Worm (Caenorhabditis elegans) whole organism, L3 larva: ENCODE measurements around the gene dpff-1.
A peak's percentile ranks its signal among the peaks of the same experiment; 100 is the strongest.

ENCODE experiments used
- R02D3.7 ChIP-seq: fragments of 150-350 bp; optimal IDR thresholded peaks from 2 replicates; lab custom pipeline; 2014; ENCODE audit warnings: missing biosample characterization, missing genetic modification characterization
- ZK546.5 ChIP-seq: sonication (generic microtip); optimal IDR thresholded peaks from 2 replicates; lab custom pipeline; 2017; ENCODE audit warnings: missing biosample characterization, missing genetic modification characterization
- ama-1 ChIP-seq: fragments of 150-350 bp; optimal IDR thresholded peaks from 2 replicates; lab custom pipeline; 2018
- ceh-82 ChIP-seq: fragments of 150-350 bp; optimal IDR thresholded peaks from 2 replicates; lab custom pipeline; 2014; ENCODE audit warnings: missing biosample characterization, missing genetic modification characterization
- ceh-9 ChIP-seq: sonication (generic microtip); optimal IDR thresholded peaks from 2 replicates; lab custom pipeline; 2018; ENCODE audit warnings: missing biosample characterization, missing genetic modification characterization
- egl-27 ChIP-seq: sonication (generic microtip); optimal IDR thresholded peaks from 4 replicates; lab custom pipeline; 2017; ENCODE audit warnings: missing biosample characterization, missing genetic modification reagents, missing genetic modification characterization
- egl-5 ChIP-seq: fragments of 150-350 bp; optimal IDR thresholded peaks from 2 replicates; lab custom pipeline; 2017; ENCODE audit warnings: missing biosample characterization, missing genetic modification reagents, missing genetic modification characterization, inconsistent platforms
- elt-1 ChIP-seq: fragments of 150-350 bp; optimal IDR thresholded peaks from 2 replicates; lab custom pipeline; 2014; ENCODE audit warnings: missing biosample characterization, missing genetic modification characterization
- elt-2 ChIP-seq: sonication (generic microtip); optimal IDR thresholded peaks from 2 replicates; lab custom pipeline; 2016; ENCODE audit warnings: missing genetic modification reagents, mild to moderate bottlenecking, missing genetic modification characterization, missing compliant biosample characterization
- fkh-10 ChIP-seq: sonication (generic microtip); optimal IDR thresholded peaks from 2 replicates; lab custom pipeline; 2017; ENCODE audit warnings: missing biosample characterization, missing genetic modification reagents, missing genetic modification characterization
- fkh-2 ChIP-seq: fragments of 150-350 bp; optimal IDR thresholded peaks from 2 replicates; lab custom pipeline; 2014; ENCODE audit warnings: missing biosample characterization, missing genetic modification reagents, missing genetic modification characterization
- fos-1 ChIP-seq: fragments of 150-350 bp; optimal IDR thresholded peaks from 2 replicates; lab custom pipeline; 2014; ENCODE audit warnings: missing biosample characterization, missing genetic modification characterization
- hmg-11 ChIP-seq: sonication (generic microtip); optimal IDR thresholded peaks from 2 replicates; lab custom pipeline; 2016; ENCODE audit warnings: missing genetic modification characterization, missing compliant biosample characterization
- jun-1 ChIP-seq: fragments of 150-350 bp; optimal IDR thresholded peaks from 2 replicates; lab custom pipeline; 2014; ENCODE audit warnings: missing biosample characterization, missing genetic modification reagents, missing genetic modification characterization
- lin-15B ChIP-seq: fragments of 150-350 bp; optimal IDR thresholded peaks from 2 replicates; lab custom pipeline; 2014; ENCODE audit warnings: missing biosample characterization, missing genetic modification characterization
- lin-39 ChIP-seq: fragments of 150-350 bp; optimal IDR thresholded peaks from 2 replicates; lab custom pipeline; 2018; ENCODE audit warnings: missing biosample characterization, missing genetic modification reagents, missing genetic modification characterization
- mdl-1 ChIP-seq: fragments of 150-350 bp; optimal IDR thresholded peaks from 2 replicates; lab custom pipeline; 2014; ENCODE audit warnings: missing biosample characterization, missing genetic modification characterization
- mml-1 ChIP-seq: fragments of 150-350 bp; sonication (generic microtip); optimal IDR thresholded peaks from 3 replicates; lab custom pipeline; 2014; ENCODE audit warnings: missing biosample characterization, missing genetic modification characterization
- nfya-1 ChIP-seq: sonication (generic microtip); optimal IDR thresholded peaks from 2 replicates; lab custom pipeline; 2017; ENCODE audit warnings: missing genetic modification characterization, mild to moderate bottlenecking, missing compliant biosample characterization, antibody characterized with exemption, moderate library complexity; ENCODE audit not compliant: insufficient read depth
- nhr-11 ChIP-seq: fragments of 150-350 bp; optimal IDR thresholded peaks from 2 replicates; lab custom pipeline; 2014; ENCODE audit warnings: missing biosample characterization, missing genetic modification characterization
- nhr-23 ChIP-seq: fragments of 150-350 bp; optimal IDR thresholded peaks from 2 replicates; lab custom pipeline; 2014; ENCODE audit warnings: missing biosample characterization, missing genetic modification reagents, missing genetic modification characterization
- nhr-25 ChIP-seq: sonication (generic microtip); optimal IDR thresholded peaks from 2 replicates; lab custom pipeline; 2017; ENCODE audit warnings: missing biosample characterization, missing genetic modification characterization
- nhr-28 ChIP-seq: fragments of 150-350 bp; optimal IDR thresholded peaks from 2 replicates; lab custom pipeline; 2014; ENCODE audit warnings: missing biosample characterization, missing genetic modification characterization
- nhr-43 ChIP-seq: sonication (generic microtip); optimal IDR thresholded peaks from 2 replicates; lab custom pipeline; 2016; ENCODE audit warnings: mild to moderate bottlenecking, missing genetic modification characterization, missing compliant biosample characterization; ENCODE audit not compliant: poor library complexity, severe bottlenecking
- nhr-76 ChIP-seq: fragments of 150-350 bp; sonication (generic microtip); optimal IDR thresholded peaks from 5 replicates; lab custom pipeline; 2014; ENCODE audit warnings: missing biosample characterization, missing genetic modification characterization
- nhr-77 ChIP-seq: fragments of 150-350 bp; optimal IDR thresholded peaks from 2 replicates; lab custom pipeline; 2014; ENCODE audit warnings: missing biosample characterization, missing genetic modification characterization
- pha-4 ChIP-seq: fragments of 150-350 bp; optimal IDR thresholded peaks from 2 replicates; lab custom pipeline; 2014; ENCODE audit warnings: missing biosample characterization, missing genetic modification reagents, missing genetic modification characterization
- pqm-1 ChIP-seq: fragments of 150-350 bp; optimal IDR thresholded peaks from 2 replicates; lab custom pipeline; 2017; ENCODE audit warnings: missing biosample characterization, missing genetic modification characterization, inconsistent platforms
- sea-2 ChIP-seq: fragments of 150-350 bp; sonication (generic microtip); optimal IDR thresholded peaks from 4 replicates; lab custom pipeline; 2014; ENCODE audit warnings: missing biosample characterization, missing genetic modification reagents, missing genetic modification characterization
- skn-1 ChIP-seq: fragments of 150-350 bp; optimal IDR thresholded peaks from 2 replicates; lab custom pipeline; 2014; ENCODE audit warnings: missing biosample characterization, missing genetic modification characterization
- snpc-4 ChIP-seq: fragments of 150-350 bp; optimal IDR thresholded peaks from 2 replicates; lab custom pipeline; 2014; ENCODE audit warnings: missing biosample characterization, missing genetic modification characterization
- unc-39 ChIP-seq: sonication (generic microtip); optimal IDR thresholded peaks from 4 replicates; lab custom pipeline; 2017; ENCODE audit warnings: missing biosample characterization, missing genetic modification characterization
- zag-1 ChIP-seq: fragments of 150-350 bp; optimal IDR thresholded peaks from 2 replicates; lab custom pipeline; 2014; ENCODE audit warnings: missing biosample characterization, missing genetic modification characterization
- ztf-11 ChIP-seq: fragments of 150-350 bp; optimal IDR thresholded peaks from 2 replicates; lab custom pipeline; 2014; ENCODE audit warnings: missing biosample characterization, missing genetic modification characterization
- ztf-4 ChIP-seq: fragments of 150-350 bp; optimal IDR thresholded peaks from 2 replicates; lab custom pipeline; 2014; ENCODE audit warnings: missing biosample characterization, missing genetic modification characterization

dpff-1 gene

ce11 chrIII:5869429-5869828 is 36.7 kb downstream of the dpff-1 start, which contains the start of gene F01F1.15:
F01F1.15 (minus strand) TSS chrIII:5869529.
- TF ChIP-seq pha-4 = peak; percentile 13
- TF ChIP-seq ZK546.5 (tag; lab: Kevin White, UChicago) = no peak
- TF ChIP-seq, all 47 proteins: peak for 1

ce11 chrIII:5868401-5868800 is 37.7 kb downstream of the dpff-1 start, which contains the start of gene eng-1:
eng-1 (minus strand) TSS chrIII:5868501.
- TF ChIP-seq fos-1 (tag; lab: Kevin White, UChicago) (no peak), nhr-77 (tag; lab: Kevin White, UChicago) (no peak), ceh-9 (tag; lab: Kevin White, UChicago) (no peak), nhr-23 (tag; lab: Kevin White, UChicago) (no peak), nhr-76 (no peak), R02D3.7 (tag; lab: Kevin White, UChicago) (no peak), fkh-10 (GFP tag; lab: Kevin White, UChicago) (no peak), ama-1 (lab: Kevin White, UChicago) (no peak), ZK546.5 (tag; lab: Kevin White, UChicago) (no peak), ceh-82 (tag; lab: Kevin White, UChicago) (no peak), zag-1 (tag; lab: Kevin White, UChicago) (no peak), unc-39 (no peak), jun-1 (tag; lab: Kevin White, UChicago) (no peak), skn-1 (no peak)

ce11 chrIII:5864270-5864669 is 41.9 kb downstream of the dpff-1 start, which contains the start of gene rabn-5:
rabn-5 (plus strand) TSS chrIII:5864553.
- TF ChIP-seq nhr-11 (tag; lab: Kevin White, UChicago) = no peak
- no peak for TF ChIP-seq nhr-43 (tag; lab: Kevin White, UChicago)
- TF ChIP-seq nhr-25 (tag; lab: Kevin White, UChicago) = no peak
- no peak for TF ChIP-seq ceh-82 (tag; lab: Kevin White, UChicago)
- TF ChIP-seq lin-15B = no peak
- TF ChIP-seq pha-4 = peak; percentile 5
- no peak for TF ChIP-seq mdl-1 (tag; lab: Kevin White, UChicago)

ce11 chrIII:5863774-5864173 is 42.4 kb downstream of the dpff-1 start, which contains the start of gene dnpp-1:
dnpp-1 (minus strand) TSS chrIII:5863803.
- TF ChIP-seq pqm-1 (tag; lab: Kevin White, UChicago) = peak; percentile 61
- no peak for TF ChIP-seq nhr-43 (tag; lab: Kevin White, UChicago)
- TF ChIP-seq elt-2 (tag; lab: Kevin White, UChicago) = peak; percentile 97

- TF ChIP-seq mml-1 (tag; lab: Kevin White, UChicago) = no peak
- TF ChIP-seq ztf-4 (tag; lab: Kevin White, UChicago) = peak; percentile 10
- TF ChIP-seq lin-39 = no peak
- no peak for TF ChIP-seq sea-2 (GFP tag; lab: Kevin White, UChicago)
- TF ChIP-seq snpc-4 (tag; lab: Kevin White, UChicago) = no peak
These were observed 47.1 kb downstream of the dpff-1 start, which contains the start of gene dpf-4 for ce11 chrIII:5859008-5859407. dpf-4 (plus strand) TSS chrIII:5859308.

- TF ChIP-seq fkh-2 (tag; lab: Kevin White, UChicago) (no peak), skn-1 (no peak), egl-5 (tag; lab: Kevin White, UChicago) (peak; percentile 97), ama-1 (lab: Kevin White, UChicago) (peak; percentile 82), elt-2 (tag; lab: Kevin White, UChicago) (peak; percentile 42), pha-4 (peak; percentile 99), lin-39 (peak; percentile 88), hmg-11 (peak; percentile 33), R02D3.7 (tag; lab: Kevin White, UChicago) (peak; percentile 94), pqm-1 (tag; lab: Kevin White, UChicago) (peak; percentile 48), jun-1 (tag; lab: Kevin White, UChicago) (peak; percentile 24), nhr-76 (no peak), nhr-43 (tag; lab: Kevin White, UChicago) (peak; percentile 6), nhr-28 (tag; lab: Kevin White, UChicago) (no peak), lin-15B (peak; percentile 87), nhr-11 (tag; lab: Kevin White, UChicago) (no peak), nhr-23 (tag; lab: Kevin White, UChicago) (peak; percentile 79), nhr-25 (tag; lab: Kevin White, UChicago) (peak; percentile 71), egl-27 (peak; percentile 7), fkh-10 (GFP tag; lab: Kevin White, UChicago) (peak; percentile 10), elt-1 (tag; lab: Kevin White, UChicago) (peak; percentile 10), ceh-82 (tag; lab: Kevin White, UChicago) (no peak), snpc-4 (tag; lab: Kevin White, UChicago) (peak; percentile 70), nfya-1 (tag; lab: Kevin White, UChicago) (peak; percentile 89), ztf-11 (no peak)
These were observed 50.4 kb downstream of the dpff-1 start, which contains the start of the genes cct-6 and alh-9 for ce11 chrIII:5855637-5856179. cct-6 (minus strand) TSS chrIII:5855687. alh-9 (plus strand) TSS chrIII:5856018.
